Worm (Caenorhabditis elegans) whole organism, L1 larva: ENCODE results near the gene nadk-2.

ENCODE experiments used
- aly-2 ChIP-seq: fragments of 150-350 bp; optimal IDR thresholded peaks from 2 replicates; lab custom pipeline; 2014; ENCODE audit warnings: missing biosample characterization, missing genetic modification characterization
- ceh-82 ChIP-seq, 3 experiments: fragments of 150-350 bp in 1 of 3; sonication (generic microtip) in 2 of 3; optimal IDR thresholded peaks; 2 replicates each; lab custom pipeline; 2014 to 2017; ENCODE audit warnings: missing biosample characterization in 3 of 3, missing genetic modification characterization in 3 of 3
- fkh-10 ChIP-seq: sonication (generic microtip); optimal IDR thresholded peaks from 2 replicates; lab custom pipeline; 2017; ENCODE audit warnings: missing biosample characterization, missing genetic modification reagents, missing genetic modification characterization
- nhr-47 ChIP-seq: sonication (generic microtip); optimal IDR thresholded peaks from 2 replicates; lab custom pipeline; 2016; ENCODE audit warnings: mild to moderate bottlenecking, missing genetic modification characterization, moderate library complexity, missing compliant biosample characterization
- unc-86 ChIP-seq: sonication (generic microtip); optimal IDR thresholded peaks from 2 replicates; lab custom pipeline; 2016; ENCODE audit warnings: missing genetic modification characterization, missing compliant biosample characterization

ce11 chrII:12055408-12056140 is 6.2 kb downstream of the nadk-2 start:
- TF ChIP-seq ceh-82 (tag; optimal IDR thresholded peaks at IDR 0.05; lab: Kevin White, UChicago), result no peak
- no peak for TF ChIP-seq aly-2
- TF ChIP-seq nhr-47, result no peak
- TF ChIP-seq unc-86 (tag; lab: Kevin White, UChicago), result no peak
- TF ChIP-seq fkh-10 (GFP tag; lab: Kevin White, UChicago), result no peak
